Worm (Caenorhabditis elegans) whole organism, L4 larva: ENCODE data around the gene sre-9.

ENCODE experiments used
- aly-2 ChIP-seq: sonication (generic microtip); optimal IDR thresholded peaks from 2 replicates; lab custom pipeline; 2018; ENCODE audit warnings: missing biosample characterization, missing genetic modification characterization
- daf-19 ChIP-seq: fragments of 200-800 bp; sonication (Bioruptor generic); conservative IDR thresholded peaks from 2 replicates; pipeline ENCODE4 v1.3.6; 2022; ENCODE audit warnings: missing genetic modification characterization, missing compliant biosample characterization
- egl-27 ChIP-seq: sonication (generic microtip); optimal IDR thresholded peaks from 3 replicates; lab custom pipeline; 2017; ENCODE audit warnings: missing biosample characterization, missing genetic modification reagents, missing genetic modification characterization
- hlh-30 ChIP-seq: sonication (generic microtip); optimal IDR thresholded peaks from 2 replicates; lab custom pipeline; 2017; ENCODE audit warnings: antibody characterized with exemption, mild to moderate bottlenecking, missing genetic modification characterization, missing compliant biosample characterization; ENCODE audit not compliant: insufficient read depth
- lin-15B ChIP-seq: fragments of 150-350 bp; sonication (generic microtip); optimal IDR thresholded peaks from 3 replicates; lab custom pipeline; 2014; ENCODE audit warnings: missing biosample characterization, missing genetic modification characterization
- mep-1 ChIP-seq: fragments of 150-350 bp; sonication (generic microtip); optimal IDR thresholded peaks from 3 replicates; lab custom pipeline; 2014; ENCODE audit warnings: missing biosample characterization, missing genetic modification characterization
- nhr-25 ChIP-seq: sonication (generic microtip); optimal IDR thresholded peaks from 2 replicates; lab custom pipeline; 2017; ENCODE audit warnings: missing genetic modification characterization, mild to moderate bottlenecking, missing compliant biosample characterization, antibody characterized with exemption, moderate library complexity, borderline replicate concordance; ENCODE audit not compliant: insufficient read depth

ce11 chrV:3913131-3913530, 18.4 kb downstream of the sre-9 start:
- TF ChIP-seq nhr-25 (tag; lab: Kevin White, UChicago) (no peak), daf-19 (GFP tag; lab: Robert Waterston, UW) (no peak), lin-15B (tag; lab: Kevin White, UChicago) (no peak), egl-27 (tag; lab: Kevin White, UChicago) (no peak), mep-1 (tag; lab: Kevin White, UChicago) (no peak), hlh-30 (tag; lab: Kevin White, UChicago) (no peak), aly-2 (tag; lab: Kevin White, UChicago) (no peak)
